Fruit fly (Drosophila melanogaster) whole organism, larva: Measurements from ENCODE around the gene ClC-a.

Source experiments
- noc ChIP-seq: fragments of 200-800 bp; sonication (Bioruptor generic); optimal IDR thresholded peaks from 3 replicates; lab custom pipeline; 2019; ENCODE audit warnings: missing biosample characterization, mild to moderate bottlenecking, missing genetic modification characterization, moderate library complexity

Gene ClC-a

dm6 chr3R:11819640-11819979 lies 6.6 kb upstream of the ClC-a start:
- no peak for TF ChIP-seq noc (tag; lab: Kevin White, UChicago)

dm6 chr3R:11818930-11819639 lies 6.1 kb upstream of the ClC-a start, which contains the start of the genes COX5A and glo:
TSS of gene COX5A (plus strand) at chr3R:11819359.
TSS of gene glo (minus strand) at chr3R:11819420.
- peak; percentile 26 for TF ChIP-seq noc (tag; lab: Kevin White, UChicago)

DNA sequence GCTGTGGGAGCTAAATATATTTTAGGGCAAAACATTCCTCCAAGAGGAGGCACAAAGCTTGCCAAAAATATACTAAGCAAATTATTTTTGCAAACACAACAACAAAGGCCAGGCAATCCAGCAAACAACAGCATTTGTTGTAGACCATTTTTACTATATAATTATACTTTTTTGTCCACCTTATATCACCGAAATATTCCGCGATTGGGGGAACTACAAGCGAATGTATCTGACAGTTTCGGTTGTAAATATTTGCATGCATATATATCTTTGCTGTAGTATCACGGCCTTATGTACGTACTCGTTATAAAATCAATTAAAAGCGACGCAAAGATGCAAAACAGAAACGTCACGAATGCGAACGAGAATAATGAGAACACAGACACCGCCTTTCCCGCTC lies 528 bp downstream of the ClC-a start:
- TF ChIP-seq noc (tag; lab: Kevin White, UChicago): no peak

DNA sequence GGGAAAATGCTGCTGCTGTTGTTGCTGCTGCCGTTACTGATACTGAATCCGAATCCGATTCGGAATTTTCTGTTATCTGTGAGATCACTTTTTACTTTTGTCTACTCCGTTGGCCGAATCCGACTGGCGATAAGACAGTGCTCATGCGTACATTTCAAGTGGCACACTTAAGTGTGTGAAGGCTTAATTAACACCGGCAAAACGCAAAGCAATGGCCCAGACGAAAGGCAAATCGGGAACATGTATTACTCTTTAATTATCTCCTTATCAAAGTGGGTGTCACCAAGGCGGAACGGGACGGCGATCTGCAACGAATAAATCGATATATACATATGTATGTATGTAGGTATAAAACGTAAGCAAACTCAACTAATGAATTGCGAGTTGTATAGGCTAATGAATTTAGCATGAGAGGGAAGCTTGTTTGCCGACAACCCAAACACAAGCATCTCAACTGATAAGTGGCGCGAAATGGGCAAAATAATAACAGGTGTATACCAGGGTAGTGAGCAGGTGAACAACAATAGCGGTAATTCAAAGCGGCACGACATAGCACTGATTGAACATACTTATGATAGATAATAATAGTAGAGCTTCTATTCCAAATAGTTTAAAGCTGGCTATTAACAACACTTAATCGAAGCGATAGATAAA lies 2.0 kb downstream of the ClC-a start:
- TF ChIP-seq noc (tag; lab: Kevin White, UChicago): peak; percentile 40

DNA sequence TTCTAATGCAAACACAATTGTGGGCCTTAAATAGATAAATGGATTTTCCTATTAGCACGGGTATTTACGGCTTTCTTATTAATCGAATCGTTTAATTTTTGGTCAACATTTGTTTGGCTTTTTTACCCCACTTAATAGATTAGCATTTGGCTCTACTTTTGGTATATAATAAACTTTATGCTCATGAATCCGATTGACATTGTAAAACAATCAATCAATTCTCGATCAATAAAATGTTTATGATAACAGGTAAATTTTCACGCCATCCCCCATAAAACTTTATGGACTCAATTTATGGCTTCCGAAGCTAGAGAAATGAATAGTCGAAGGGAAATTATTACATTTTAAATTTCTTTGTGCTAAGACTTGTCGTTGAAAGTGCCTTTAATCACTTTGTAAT lies 3.4 kb downstream of the ClC-a start:
- TF ChIP-seq noc (tag; lab: Kevin White, UChicago): peak; percentile 22

dm6 chr3R:11807641-11808040 lies 5.4 kb downstream of the ClC-a start:
- no peak for TF ChIP-seq noc (tag; lab: Kevin White, UChicago)

- TF ChIP-seq noc (tag; lab: Kevin White, UChicago): no peak
Observed at dm6 chr3R:11806753-11807152, 6.3 kb downstream of the ClC-a start.

DNA sequence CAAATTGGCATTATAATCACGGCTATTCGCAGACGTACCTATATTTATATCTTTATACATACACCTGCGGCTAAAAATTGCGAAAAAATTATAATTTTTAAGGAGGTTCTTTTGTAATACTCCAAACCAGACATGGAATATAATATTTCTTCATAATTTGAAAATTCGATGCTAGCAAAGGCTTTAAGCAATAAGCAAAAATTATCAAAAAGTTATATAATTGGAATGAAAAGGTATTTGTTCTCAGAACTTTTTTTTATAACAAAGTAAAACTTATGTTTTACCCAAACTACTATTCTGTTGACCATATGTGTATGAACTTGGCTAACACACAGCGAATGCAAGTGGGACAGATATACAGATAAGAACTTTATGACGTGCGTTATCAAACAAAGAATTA lies 7.4 kb downstream of the ClC-a start:
- TF ChIP-seq noc (tag; lab: Kevin White, UChicago): peak; percentile 5

- TF ChIP-seq noc (tag; lab: Kevin White, UChicago): no peak
Observed at dm6 chr3R:11796780-11797179, 16.2 kb downstream of the ClC-a start, which contains the start of gene Sbf. TSS of gene Sbf (minus strand) at chr3R:11796948.

- TF ChIP-seq noc (tag; lab: Kevin White, UChicago): no peak
Observed at dm6 chr3R:11786695-11787226, 26.2 kb downstream of the ClC-a start, which contains the start of the genes prd1 and HisCl1. TSS of gene prd1 (minus strand) at chr3R:11787014. TSS of gene HisCl1 (plus strand) at chr3R:11787176.

DNA sequence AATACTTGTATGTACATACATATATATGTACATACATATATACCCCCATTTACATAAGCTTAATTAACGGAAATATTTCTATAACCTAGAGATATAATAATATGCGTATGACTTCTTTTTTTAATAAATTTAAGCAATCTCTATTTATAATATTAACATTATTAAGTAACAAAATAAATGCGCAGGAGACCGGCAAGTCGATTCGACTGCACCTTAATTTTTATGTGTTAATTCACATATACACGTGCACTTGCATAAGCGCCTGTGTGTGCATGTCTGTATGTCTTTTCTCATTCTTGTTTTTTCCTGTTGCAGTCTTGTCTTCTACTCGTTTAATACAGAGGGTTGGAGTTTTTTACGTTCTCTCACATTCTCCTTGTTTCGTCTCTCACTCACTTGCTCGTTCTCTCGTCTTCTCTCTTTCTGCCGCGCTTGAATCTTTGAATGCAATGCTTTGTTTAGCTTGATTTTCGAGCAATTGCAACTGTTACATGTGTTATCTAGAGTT lies 32.8 kb downstream of the ClC-a start:
- no peak for TF ChIP-seq noc (tag; lab: Kevin White, UChicago)

dm6 chr3R:11779357-11780018 lies 33.5 kb downstream of the ClC-a start:
- TF ChIP-seq noc (tag; lab: Kevin White, UChicago): no peak

- TF ChIP-seq noc (tag; lab: Kevin White, UChicago): no peak
Observed at dm6 chr3R:11778879-11779278, 34.1 kb downstream of the ClC-a start.

DNA sequence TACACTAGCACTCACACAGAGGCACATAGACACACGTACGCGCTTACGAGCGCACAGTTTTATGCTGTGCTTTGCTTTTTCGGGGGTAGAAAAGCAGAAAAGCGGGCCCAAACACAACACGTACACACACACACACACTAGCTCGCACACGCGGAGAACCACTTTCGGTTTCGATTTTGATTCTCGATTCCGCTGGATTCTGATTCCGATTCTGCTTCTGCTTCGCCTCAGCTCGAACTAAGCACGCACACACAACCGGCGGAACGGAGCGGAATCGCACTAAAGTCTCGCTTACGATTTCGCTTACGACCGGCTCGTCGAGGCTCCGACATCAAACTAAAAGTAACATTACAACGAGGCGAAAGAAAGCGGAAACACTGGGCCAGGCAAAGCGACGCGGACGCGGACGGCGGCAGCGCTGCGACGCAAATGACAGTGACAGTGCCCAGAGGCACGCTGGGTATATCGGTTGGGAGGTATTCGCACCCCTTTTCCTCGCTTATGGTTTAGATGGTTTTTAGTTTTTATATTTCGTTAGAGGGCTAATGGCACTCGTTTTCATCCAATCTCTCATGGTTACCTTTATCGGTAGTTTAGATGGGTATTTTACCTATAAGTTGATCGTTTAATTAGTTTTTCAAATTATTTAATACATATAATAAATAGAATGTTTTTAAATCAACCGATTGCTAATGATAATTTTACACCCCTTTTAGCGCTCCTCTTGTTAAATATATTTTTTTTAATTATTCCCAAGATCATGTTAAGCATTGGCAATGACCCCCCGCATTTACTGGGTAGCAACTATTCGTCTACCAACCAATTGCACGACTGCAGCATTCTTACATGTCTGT lies 34.8 kb downstream of the ClC-a start:
- TF ChIP-seq noc (tag; lab: Kevin White, UChicago): no peak

DNA sequence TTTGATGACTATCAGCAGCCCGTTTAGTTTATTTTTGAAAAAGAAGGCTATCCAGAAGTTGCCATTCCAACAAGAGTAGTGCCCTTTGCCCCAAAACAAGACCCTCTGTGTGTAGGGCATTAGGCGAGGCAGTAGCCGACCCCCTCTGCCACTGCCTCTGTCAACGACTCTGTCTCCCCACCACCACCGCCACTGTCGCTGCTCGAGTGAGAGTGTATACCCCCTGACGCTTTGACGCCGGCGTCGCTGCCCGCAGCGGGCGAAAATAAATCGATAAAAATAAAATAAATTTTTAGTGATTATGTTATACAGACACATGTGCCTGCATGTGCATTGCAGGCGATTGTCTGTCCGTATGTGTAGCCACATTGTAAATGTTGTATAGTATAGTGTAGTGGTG lies 35.9 kb downstream of the ClC-a start:
- TF ChIP-seq noc (tag; lab: Kevin White, UChicago): no peak
